Fruit fly (Drosophila melanogaster): ENCODE results near the gene Jwa.

Jwa gene

DNA sequence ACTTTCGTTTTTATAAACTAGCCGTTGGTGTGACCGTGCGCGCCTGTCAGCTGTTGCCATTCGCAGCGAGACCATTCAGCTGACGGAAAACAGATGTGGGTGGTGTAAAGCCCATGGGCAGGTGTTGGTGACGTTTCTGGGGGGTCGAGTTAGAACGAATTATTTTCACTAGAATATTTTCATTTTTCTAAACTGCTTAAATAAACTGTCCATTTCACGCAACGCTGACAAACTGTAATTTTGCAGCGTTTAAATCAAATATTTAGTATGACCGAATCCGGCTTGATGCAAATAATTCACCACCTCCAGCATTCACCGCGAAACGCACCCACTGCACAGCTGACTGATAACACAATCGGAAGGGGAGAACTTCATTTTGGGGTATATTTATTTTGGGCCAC is 10.1 kb downstream of the Jwa start, which contains the start of the genes CG10383 and CG10338 (continued):
- peak; percentile 89 for TF ChIP-seq Atf3 (GFP tag; optimal IDR thresholded peaks at IDR 0.05)
- no peak for TF ChIP-seq CG14860 (GFP tag; IDR thresholded peaks at IDR 0.05; ENCODE audit: partially characterized antibody)
- TF ChIP-seq cas (GFP tag; IDR thresholded peaks at IDR 0.05) = peak; percentile 67
- TF ChIP-seq ttk (GFP tag; IDR thresholded peaks at IDR 0.05) = peak; percentile 91
- no peak for TF ChIP-seq hbn (GFP tag; IDR thresholded peaks at IDR 0.05; ENCODE audit: partially characterized antibody)
- TF ChIP-seq Aef1 (GFP tag; IDR thresholded peaks at IDR 0.05) = peak; percentile 91
- TF ChIP-seq ato (GFP tag; IDR thresholded peaks at IDR 0.05; ENCODE audit: partially characterized antibody) = no peak
- TF ChIP-seq Bteb2 (GFP tag; optimal IDR thresholded peaks at IDR 0.05) = peak; percentile 86
- TF ChIP-seq CG11085 (GFP tag; IDR thresholded peaks at IDR 0.05) = peak; percentile 83
- TF ChIP-seq dysf (GFP tag; IDR thresholded peaks at IDR 0.05) = peak; percentile 89
- TF ChIP-seq jumu (GFP tag; optimal IDR thresholded peaks at IDR 0.05) = peak; percentile 94
- TF ChIP-seq CG1832 (GFP tag; optimal IDR thresholded peaks at IDR 0.05) = no peak
- peak; percentile 82 for TF ChIP-seq emc (GFP tag; optimal IDR thresholded peaks at IDR 0.05)
- TF ChIP-seq stc (GFP tag; IDR thresholded peaks at IDR 0.05) = peak; percentile 92
- peak; percentile 62 for TF ChIP-seq Lhr (GFP tag; optimal IDR thresholded peaks at IDR 0.05)
- TF ChIP-seq CG3065 (GFP tag; optimal IDR thresholded peaks at IDR 0.05) = peak; percentile 70
- peak; percentile 81 for TF ChIP-seq Camta (GFP tag; optimal IDR thresholded peaks at IDR 0.05)
- TF ChIP-seq sna (GFP tag; IDR thresholded peaks at IDR 0.05; ENCODE audit: partially characterized antibody) = no peak
- peak; percentile 83 for TF ChIP-seq fu2 (GFP tag; optimal IDR thresholded peaks at IDR 0.05)
- TF ChIP-seq zf30C (GFP tag; optimal IDR thresholded peaks at IDR 0.05) = no peak
- TF ChIP-seq crol (GFP tag; IDR thresholded peaks at IDR 0.05) = peak; percentile 43; the same call in 1 of the 2 replicates
- TF ChIP-seq CG13287 (GFP tag; IDR thresholded peaks at IDR 0.05; ENCODE audit: partially characterized antibody) = peak; percentile 25; the same call in 1 of the 2 replicates
- peak; percentile 84 for TF ChIP-seq Taf1 (GFP tag; IDR thresholded peaks at IDR 0.05)
- TF ChIP-seq CG16815 (GFP tag; optimal IDR thresholded peaks at IDR 0.05) = peak; percentile 71
- peak; percentile 31 for TF ChIP-seq tap (tag; optimal IDR thresholded peaks at IDR 0.05)
- peak; percentile 37; the same call in 1 of the 2 replicates for TF ChIP-seq Doc2 (GFP tag; IDR thresholded peaks at IDR 0.05)
- peak; percentile 54 for TF ChIP-seq CG2875 (GFP tag; optimal IDR thresholded peaks at IDR 0.05)
- peak; percentile 89 for TF ChIP-seq CG10366 (GFP tag; IDR thresholded peaks at IDR 0.05)
- TF ChIP-seq Fer2 (tag; optimal IDR thresholded peaks at IDR 0.05) = peak; percentile 47
- peak; percentile 78 for TF ChIP-seq CG18011 (GFP tag; optimal IDR thresholded peaks at IDR 0.05)
- TF ChIP-seq pzg (GFP tag; optimal IDR thresholded peaks at IDR 0.05) = peak; percentile 90
- TF ChIP-seq ash1 (GFP tag; optimal IDR thresholded peaks at IDR 0.05) = no peak
- peak; percentile 61 for TF ChIP-seq CG4328 (GFP tag; optimal IDR thresholded peaks at IDR 0.05)
- peak; percentile 92 for TF ChIP-seq CG12155 (GFP tag; optimal IDR thresholded peaks at IDR 0.05)
- peak; percentile 9 for TF ChIP-seq Sry-β (GFP tag; optimal IDR thresholded peaks at IDR 0.05)
- TF ChIP-seq pb (GFP tag; optimal IDR thresholded peaks at IDR 0.05) = peak; percentile 73
- peak; percentile 73 for TF ChIP-seq CG18262 (tag; optimal IDR thresholded peaks at IDR 0.05)
- no peak for TF ChIP-seq CG34224 (GFP tag; IDR thresholded peaks at IDR 0.05; ENCODE audit: partially characterized antibody)
- TF ChIP-seq CG8478 (optimal IDR thresholded peaks at IDR 0.05) = no peak
- peak; percentile 94 for TF ChIP-seq vvl (GFP tag; IDR thresholded peaks at IDR 0.05)
- TF ChIP-seq bowl (GFP tag; IDR thresholded peaks at IDR 0.05) = peak; percentile 79
- TF ChIP-seq prd (optimal IDR thresholded peaks at IDR 0.05) = no peak
- TF ChIP-seq prd (GFP tag; IDR thresholded peaks at IDR 0.05) = peak; percentile 94
- peak; percentile 87 for TF ChIP-seq gro (GFP tag; optimal IDR thresholded peaks at IDR 0.05)
- TF ChIP-seq run (tag; optimal IDR thresholded peaks at IDR 0.05) = no peak
- peak; percentile 94 for TF ChIP-seq mam (GFP tag; optimal IDR thresholded peaks at IDR 0.05)
- TF ChIP-seq CG6254 (GFP tag; optimal IDR thresholded peaks at IDR 0.05) = peak; percentile 68
- TF ChIP-seq Ada2b (GFP tag; IDR thresholded peaks at IDR 0.05) = peak; percentile 88
- TF ChIP-seq Dad (GFP tag; optimal IDR thresholded peaks at IDR 0.05) = peak; percentile 89
- TF ChIP-seq gsb-n (tag; optimal IDR thresholded peaks at IDR 0.05) = peak; percentile 55
- TF ChIP-seq CG16813 (GFP tag; IDR thresholded peaks at IDR 0.05; ENCODE audit: partially characterized antibody) = no peak
- peak; percentile 89 for TF ChIP-seq da (GFP tag; optimal IDR thresholded peaks at IDR 0.05)

Measured in whole organism, embryonic.